Fruit fly (Drosophila melanogaster): Measurements from ENCODE around the gene CG5439.

- TF ChIP-seq Rel (GFP tag; optimal IDR thresholded peaks at IDR 0.05), result no peak
- TF ChIP-seq Rel (tag; optimal IDR thresholded peaks at IDR 0.05), result no peak
- TF ChIP-seq tai (GFP tag; optimal IDR thresholded peaks at IDR 0.05), result no peak
- TF ChIP-seq Dfd (GFP tag; optimal IDR thresholded peaks at IDR 0.05), result no peak
- TF ChIP-seq Hr83 (GFP tag; optimal IDR thresholded peaks at IDR 0.05; ENCODE audit: poor library complexity, severe bottlenecking), result no peak
- TF ChIP-seq fru (GFP tag; optimal IDR thresholded peaks at IDR 0.05), result no peak
- TF ChIP-seq dl (GFP tag; optimal IDR thresholded peaks at IDR 0.05; ENCODE audit: insufficient read depth in 1 of 2, partially characterized antibody in 2 of 2), result no peak
- TF ChIP-seq dsf (GFP tag; optimal IDR thresholded peaks at IDR 0.05; ENCODE audit: borderline replicate concordance), result no peak
- no peak for TF ChIP-seq jim (GFP tag; optimal IDR thresholded peaks at IDR 0.05)
Observed at dm6 chr2L:13158510-13158909, 18.4 kb upstream of the CG5439 start, which contains the start of gene Pk34A.
